Fruit fly (Drosophila melanogaster) whole organism, embryonic: Measurements from ENCODE around the gene CG6790.

Experiments
- ATbp ChIP-seq: fragments of 200-800 bp; sonication (Bioruptor generic); optimal IDR thresholded peaks from 2 replicates; lab custom pipeline; 2017; ENCODE audit warnings: missing biosample characterization, mild to moderate bottlenecking, missing genetic modification characterization, missing genetic modification reagents
- C15 ChIP-seq: fragments of 200-800 bp; sonication (Bioruptor generic); IDR thresholded peaks from 3 replicates; pipeline ENCODE4 v1.3.6; 2022; ENCODE audit warnings: missing biosample characterization, missing genetic modification characterization
- CG11398 ChIP-seq: fragments of 200-800 bp; sonication (Bioruptor generic); optimal IDR thresholded peaks from 2 replicates; lab custom pipeline; 2016; ENCODE audit warnings: missing biosample characterization, missing genetic modification characterization
- CG11696 ChIP-seq: fragments of 200-800 bp; sonication (Bioruptor generic); IDR thresholded peaks from 2 replicates; pipeline ENCODE4 v1.3.6; 2022; ENCODE audit warnings: missing biosample characterization, missing genetic modification characterization
- CG12769 ChIP-seq: fragments of 200-800 bp; sonication (Bioruptor generic); optimal IDR thresholded peaks from 2 replicates; lab custom pipeline; 2019; ENCODE audit warnings: missing biosample characterization, mild to moderate bottlenecking, missing genetic modification characterization, moderate library complexity
- CG13287 ChIP-seq: fragments of 200-800 bp; sonication (Bioruptor generic); IDR thresholded peaks from 2 replicates; pipeline ENCODE4 v1.3.6; 2022; ENCODE audit warnings: missing biosample characterization, missing genetic modification characterization; ENCODE audit not compliant: partially characterized antibody
- CG15479 ChIP-seq: fragments of 200-800 bp; sonication (Bioruptor generic); optimal IDR thresholded peaks from 3 replicates; lab custom pipeline; 2019; ENCODE audit warnings: missing biosample characterization, mild to moderate bottlenecking, missing genetic modification characterization, moderate library complexity
- CG15514 ChIP-seq: fragments of 200-800 bp; sonication (Bioruptor generic); optimal IDR thresholded peaks from 3 replicates; lab custom pipeline; 2017; ENCODE audit warnings: missing biosample characterization, missing genetic modification characterization, mild to moderate bottlenecking, moderate library complexity, missing genetic modification reagents
- CG17568 ChIP-seq: fragments of 200-800 bp; sonication (Bioruptor generic); optimal IDR thresholded peaks from 2 replicates; lab custom pipeline; 2018; ENCODE audit warnings: missing biosample characterization, mild to moderate bottlenecking, missing genetic modification characterization, moderate library complexity
- CG3281 ChIP-seq: fragments of 200-800 bp; sonication (Bioruptor generic); optimal IDR thresholded peaks from 3 replicates; lab custom pipeline; 2017; ENCODE audit warnings: missing biosample characterization, mild to moderate bottlenecking, missing genetic modification characterization
- CG33213 ChIP-seq: fragments of 200-800 bp; sonication (Bioruptor generic); optimal IDR thresholded peaks from 3 replicates; lab custom pipeline; 2016; ENCODE audit warnings: missing biosample characterization, missing genetic modification characterization
- CG34224 ChIP-seq: fragments of 200-800 bp; sonication (Bioruptor generic); IDR thresholded peaks from 3 replicates; pipeline ENCODE4 v1.3.6; 2022; ENCODE audit warnings: missing biosample characterization, missing genetic modification characterization; ENCODE audit not compliant: partially characterized antibody
- CG3726 ChIP-seq: fragments of 200-800 bp; sonication (Bioruptor generic); IDR thresholded peaks from 3 replicates; pipeline ENCODE4, ENCODE4 v1.3.6; 2022; ENCODE audit warnings: missing biosample characterization, missing genetic modification characterization
- CG3838 ChIP-seq: fragments of 200-800 bp; sonication (Bioruptor generic); optimal IDR thresholded peaks from 3 replicates; lab custom pipeline; 2016; ENCODE audit warnings: missing biosample characterization, missing genetic modification characterization
- CG43689 ChIP-seq: fragments of 200-800 bp; sonication (Bioruptor generic); IDR thresholded peaks from 2 replicates; pipeline ENCODE4 v1.3.6; 2022; ENCODE audit warnings: missing biosample characterization, missing genetic modification characterization
- CG6813 ChIP-seq: fragments of 200-800 bp; sonication (Bioruptor generic); optimal IDR thresholded peaks from 2 replicates; lab custom pipeline; 2017; ENCODE audit warnings: missing biosample characterization, missing genetic modification characterization, mild to moderate bottlenecking, moderate library complexity, missing genetic modification reagents
- CG7357 ChIP-seq: fragments of 200-800 bp; sonication (Bioruptor generic); IDR thresholded peaks from 3 replicates; pipeline ENCODE4 v1.3.6; 2022; ENCODE audit warnings: missing biosample characterization, missing genetic modification characterization
- D ChIP-seq, 2 experiments: fragments of 200-800 bp in 1 of 2; fragments of >200 bp in 1 of 2; sonication (Bioruptor generic) in 1 of 2; optimal IDR thresholded peaks; 2 replicates in 1 of 2; 3 replicates in 1 of 2; lab custom pipeline; 2017; ENCODE audit warnings: mild to moderate bottlenecking in 1 of 2, missing biosample characterization in 1 of 2, missing genetic modification characterization in 1 of 2, missing genetic modification reagents in 1 of 2
- Doc3 ChIP-seq: fragments of 200-800 bp; sonication (Bioruptor generic); IDR thresholded peaks from 3 replicates; pipeline ENCODE4 v1.3.6; 2022; ENCODE audit warnings: missing biosample characterization, missing genetic modification characterization; ENCODE audit not compliant: partially characterized antibody
- Gsc ChIP-seq: fragments of 200-800 bp; sonication (Bioruptor generic); IDR thresholded peaks from 2 replicates; pipeline ENCODE4 v1.3.6; 2022; ENCODE audit warnings: missing biosample characterization, missing genetic modification characterization
- HLH4C ChIP-seq: fragments of 200-800 bp; sonication (Bioruptor generic); IDR thresholded peaks from 3 replicates; pipeline ENCODE4 v1.3.6; 2022; ENCODE audit warnings: missing biosample characterization, missing genetic modification characterization; ENCODE audit not compliant: partially characterized antibody
- HmgD ChIP-seq: fragments of 200-800 bp; sonication (Bioruptor generic); optimal IDR thresholded peaks from 3 replicates; lab custom pipeline; 2016; ENCODE audit warnings: missing biosample characterization, missing genetic modification characterization
- Mad ChIP-seq: fragments of 200-800 bp; sonication (Bioruptor generic); optimal IDR thresholded peaks from 2 replicates; lab custom pipeline; 2016; ENCODE audit warnings: missing biosample characterization, missing genetic modification characterization
- Max ChIP-seq: fragments of 200-800 bp; sonication (Bioruptor generic); optimal IDR thresholded peaks from 2 replicates; lab custom pipeline; 2016; ENCODE audit warnings: missing biosample characterization, mild to moderate bottlenecking, missing genetic modification characterization
- Optix ChIP-seq: fragments of 200-800 bp; sonication (Bioruptor generic); IDR thresholded peaks from 3 replicates; pipeline ENCODE4 v1.3.6; 2022; ENCODE audit warnings: missing biosample characterization, missing genetic modification characterization
- Sin3A ChIP-seq: fragments of >200 bp; optimal IDR thresholded peaks from 2 replicates; lab custom pipeline; 2018
- Sox102F ChIP-seq: fragments of 200-800 bp; sonication (Bioruptor generic); optimal IDR thresholded peaks from 2 replicates; lab custom pipeline; 2018; ENCODE audit warnings: missing biosample characterization, mild to moderate bottlenecking, missing genetic modification characterization, moderate library complexity
- Stat92E ChIP-seq, 3 experiments: fragments of >200 bp in 2 of 3; fragments of 200-800 bp in 1 of 3; sonication (Bioruptor generic) in 1 of 3; optimal IDR thresholded peaks; 2 replicates each; lab custom pipeline; 2017 to 2019; ENCODE audit warnings: missing biosample characterization in 3 of 3, missing genetic modification characterization in 3 of 3, mild to moderate bottlenecking in 1 of 3, moderate library complexity in 1 of 3
- Tbp ChIP-seq: fragments of >200 bp; optimal IDR thresholded peaks from 2 replicates; lab custom pipeline; 2018; ENCODE audit warnings: missing biosample characterization, missing genetic modification characterization
- btn ChIP-seq: fragments of 200-800 bp; sonication (Bioruptor generic); optimal IDR thresholded peaks from 2 replicates; lab custom pipeline; 2016; ENCODE audit warnings: missing biosample characterization, missing genetic modification characterization
- ci ChIP-seq: fragments of 200-800 bp; sonication (Bioruptor generic); IDR thresholded peaks from 3 replicates; pipeline ENCODE4 v1.3.6; 2022; ENCODE audit warnings: missing biosample characterization, missing genetic modification characterization
- crc ChIP-seq: fragments of 200-800 bp; sonication (Bioruptor generic); optimal IDR thresholded peaks from 2 replicates; lab custom pipeline; 2016; ENCODE audit warnings: missing biosample characterization, missing genetic modification characterization
- crol ChIP-seq: fragments of 200-800 bp; sonication (Bioruptor generic); IDR thresholded peaks from 2 replicates; pipeline ENCODE4 v1.3.6; 2022; ENCODE audit warnings: missing biosample characterization, missing genetic modification characterization
- crp ChIP-seq, 2 experiments: fragments of 200-800 bp; sonication (Bioruptor generic); optimal IDR thresholded peaks; 2 replicates in 1 of 2; 3 replicates in 1 of 2; lab custom pipeline; 2017; ENCODE audit warnings: missing biosample characterization in 2 of 2, missing genetic modification characterization in 2 of 2, mild to moderate bottlenecking in 1 of 2, moderate library complexity in 1 of 2
- danr ChIP-seq: fragments of 200-800 bp; sonication (Bioruptor generic); IDR thresholded peaks from 2 replicates; pipeline ENCODE4 v1.3.6; 2022; ENCODE audit warnings: missing biosample characterization, missing genetic modification characterization
- dm ChIP-seq: fragments of 200-800 bp; sonication (Bioruptor generic); optimal IDR thresholded peaks from 3 replicates; lab custom pipeline; 2016; ENCODE audit warnings: missing biosample characterization, missing genetic modification characterization
- dpn ChIP-seq, 2 experiments: fragments of 200-800 bp; sonication (Bioruptor generic); optimal IDR thresholded peaks; 3 replicates each; lab custom pipeline; 2016; ENCODE audit warnings: missing biosample characterization in 2 of 2, missing genetic modification characterization in 2 of 2
- h ChIP-seq: fragments of >200 bp; optimal IDR thresholded peaks from 2 replicates; lab custom pipeline; 2017
- ham ChIP-seq: fragments of 200-800 bp; sonication (Bioruptor generic); IDR thresholded peaks from 2 replicates; pipeline ENCODE4 v1.3.6; 2022; ENCODE audit warnings: missing biosample characterization, missing genetic modification characterization
- kah ChIP-seq: fragments of 200-800 bp; sonication (Bioruptor generic); optimal IDR thresholded peaks from 2 replicates; lab custom pipeline; 2018; ENCODE audit warnings: missing biosample characterization, mild to moderate bottlenecking, missing genetic modification characterization
- kay ChIP-seq: fragments of 200-800 bp; sonication (Bioruptor generic); optimal IDR thresholded peaks from 2 replicates; lab custom pipeline; 2016; ENCODE audit warnings: missing biosample characterization, missing genetic modification characterization
- lmd ChIP-seq: fragments of 200-800 bp; sonication (Bioruptor generic); IDR thresholded peaks from 2 replicates; pipeline ENCODE4 v1.3.6; 2022; ENCODE audit warnings: missing biosample characterization, missing genetic modification characterization
- mld ChIP-seq: fragments of 200-800 bp; sonication (Bioruptor generic); IDR thresholded peaks from 3 replicates; pipeline ENCODE4 v1.3.6; 2022; ENCODE audit warnings: missing biosample characterization, missing genetic modification characterization; ENCODE audit not compliant: partially characterized antibody
- nom ChIP-seq: fragments of 200-800 bp; sonication (Bioruptor generic); optimal IDR thresholded peaks from 2 replicates; lab custom pipeline; 2017; ENCODE audit warnings: missing biosample characterization, missing genetic modification characterization, mild to moderate bottlenecking, moderate library complexity, missing genetic modification reagents
- pzg ChIP-seq: fragments of 200-800 bp; sonication (Bioruptor generic); optimal IDR thresholded peaks from 3 replicates; lab custom pipeline; 2018; ENCODE audit warnings: missing biosample characterization, mild to moderate bottlenecking, missing genetic modification characterization, moderate library complexity
- repo ChIP-seq: fragments of 200-800 bp; sonication (Bioruptor generic); optimal IDR thresholded peaks from 2 replicates; lab custom pipeline; 2016; ENCODE audit warnings: missing biosample characterization, missing genetic modification characterization
- slp2 ChIP-seq: fragments of 200-800 bp; sonication (Bioruptor generic); optimal IDR thresholded peaks from 2 replicates; lab custom pipeline; 2016; ENCODE audit warnings: missing biosample characterization, missing genetic modification characterization
- tin ChIP-seq: fragments of 200-800 bp; sonication (Bioruptor generic); optimal IDR thresholded peaks from 3 replicates; lab custom pipeline; 2016; ENCODE audit warnings: missing biosample characterization, missing genetic modification characterization
- wek ChIP-seq: fragments of 200-800 bp; sonication (Bioruptor generic); optimal IDR thresholded peaks from 3 replicates; lab custom pipeline; 2018; ENCODE audit warnings: missing biosample characterization, mild to moderate bottlenecking, missing genetic modification characterization, moderate library complexity

Gene CG6790

dm6 chr3R:11568873-11569450 lies 9.6 kb downstream of the CG6790 start, which contains the start of gene Mrp4 (continued):
- no peak for TF ChIP-seq crol
- no peak for TF ChIP-seq h (lab: Kevin White, UChicago)
- peak; percentile 55; the same call in 1 of the 3 replicates for TF ChIP-seq Doc3
- peak; percentile 37 for TF ChIP-seq CG3281 (GFP tag; lab: Kevin White, UChicago)
- TF ChIP-seq dm (GFP tag; lab: Kevin White, UChicago), result peak; percentile 37
- no peak for TF ChIP-seq C15 (GFP tag; lab: Robert Waterston, UW)
- TF ChIP-seq CG15514 (GFP tag; lab: Kevin White, UChicago), result peak; percentile 40
- peak; percentile 55 for TF ChIP-seq CG6813 (GFP tag; lab: Kevin White, UChicago)
- TF ChIP-seq CG17568 (GFP tag; lab: Kevin White, UChicago), result peak; percentile 93
- no peak for TF ChIP-seq crc
- TF ChIP-seq slp2 (GFP tag; lab: Kevin White, UChicago), result no peak
- TF ChIP-seq CG34224 (GFP tag; lab: Robert Waterston, UW), result peak; percentile 78
- no peak for TF ChIP-seq pzg (GFP tag; lab: Kevin White, UChicago)
- TF ChIP-seq ci (GFP tag; lab: Robert Waterston, UW), result peak; percentile 85
- TF ChIP-seq dpn (GFP tag; optimal IDR thresholded peaks at IDR 0.05; lab: Kevin White, UChicago), result no peak
- no peak for TF ChIP-seq ham
- no peak for TF ChIP-seq Gsc
- TF ChIP-seq CG11696, result peak; percentile 56
- no peak for TF ChIP-seq lmd
- TF ChIP-seq CG13287, result peak; percentile 66
- TF ChIP-seq CG15479, result no peak
- TF ChIP-seq ATbp (GFP tag; lab: Kevin White, UChicago), result peak; percentile 54
- TF ChIP-seq D (optimal IDR thresholded peaks at IDR 0.05; lab: Kevin White, UChicago), result no peak
- no peak for TF ChIP-seq D (GFP tag; optimal IDR thresholded peaks at IDR 0.05; lab: Kevin White, UChicago)
- peak; percentile 82 for TF ChIP-seq wek
- 0 out of 3 replicates have a peak, but pooled peaks have one; percentile 50 for TF ChIP-seq mld (GFP tag; lab: Robert Waterston, UW)
- peak; percentile 49 for TF ChIP-seq kah (GFP tag; lab: Kevin White, UChicago)
- TF ChIP-seq HLH4C (GFP tag; lab: Robert Waterston, UW), result peak; percentile 56; the same call in 2 of the 3 replicates
- peak in 1 of 3 experiments; percentile 76 for TF ChIP-seq Stat92E (GFP tag; optimal IDR thresholded peaks at IDR 0.05; lab: Kevin White, UChicago)
- TF ChIP-seq CG12769, result peak; percentile 70
- TF ChIP-seq CG3838 (GFP tag; lab: Kevin White, UChicago), result no peak
- TF ChIP-seq danr (GFP tag; lab: Robert Waterston, UW), result no peak
- TF ChIP-seq tin (GFP tag; lab: Kevin White, UChicago), result no peak
- peak; percentile 83 for TF ChIP-seq nom (GFP tag; lab: Kevin White, UChicago)
- no peak for TF ChIP-seq kay (GFP tag; lab: Kevin White, UChicago)
- TF ChIP-seq HmgD (GFP tag; lab: Kevin White, UChicago), result no peak
- no peak for TF ChIP-seq Max (GFP tag; lab: Kevin White, UChicago)
- TF ChIP-seq repo, result no peak
- TF ChIP-seq Sox102F (GFP tag; lab: Kevin White, UChicago), result no peak
- no peak for TF ChIP-seq Sin3A (lab: Kevin White, UChicago)
- no peak for TF ChIP-seq Tbp (GFP tag; lab: Kevin White, UChicago)
- TF ChIP-seq Mad (GFP tag; lab: Kevin White, UChicago), result no peak
- TF ChIP-seq btn (GFP tag; lab: Kevin White, UChicago), result peak; percentile 40
- TF ChIP-seq CG33213 (GFP tag; lab: Kevin White, UChicago), result no peak
- TF ChIP-seq CG11398 (GFP tag; lab: Kevin White, UChicago), result no peak
- TF ChIP-seq CG7357 (GFP tag; lab: Robert Waterston, UW), result no peak
- no peak; the same call in 2 of the 3 replicates for TF ChIP-seq CG3726 (GFP tag; lab: Robert Waterston, UW)
- no peak for TF ChIP-seq CG43689 (GFP tag; lab: Robert Waterston, UW)
- TF ChIP-seq Optix (GFP tag; lab: Robert Waterston, UW), result no peak
- TF ChIP-seq crp (GFP tag; optimal IDR thresholded peaks at IDR 0.05; lab: Kevin White, UChicago), result no peak
